Worm (Caenorhabditis elegans) whole organism, young adult: ENCODE measurements around the gene srh-69.

Experiments
- B0261.1 ChIP-seq: sonication (generic microtip); optimal IDR thresholded peaks from 2 replicates; lab custom pipeline; 2016; ENCODE audit warnings: mild to moderate bottlenecking, missing genetic modification characterization, moderate library complexity, missing compliant biosample characterization
- D2030.7 ChIP-seq: fragments of 200-800 bp; sonication (Bioruptor generic); IDR thresholded peaks from 2 replicates; pipeline ENCODE4 v1.3.6; 2022; ENCODE audit warnings: missing genetic modification reagents, missing genetic modification characterization, missing compliant biosample characterization
- F23B12.7 ChIP-seq: sonication (generic microtip); optimal IDR thresholded peaks from 2 replicates; lab custom pipeline; 2017; ENCODE audit warnings: missing genetic modification characterization, mild to moderate bottlenecking, missing compliant biosample characterization, antibody characterized with exemption, moderate library complexity; ENCODE audit not compliant: insufficient read depth
- F49E8.2 ChIP-seq: sonication (generic microtip); optimal IDR thresholded peaks from 3 replicates; lab custom pipeline; 2017; ENCODE audit warnings: missing genetic modification characterization, mild to moderate bottlenecking, missing compliant biosample characterization, antibody characterized with exemption, moderate library complexity; ENCODE audit not compliant: insufficient read depth
- F57A8.1 ChIP-seq: fragments of 200-800 bp; sonication (Bioruptor generic); optimal IDR thresholded peaks from 2 replicates; lab custom pipeline; 2018; ENCODE audit warnings: mild to moderate bottlenecking, missing genetic modification characterization, moderate library complexity, missing compliant biosample characterization
- K11D2.4 ChIP-seq: fragments of 200-800 bp; sonication (Bioruptor generic); IDR thresholded peaks from 2 replicates; pipeline ENCODE4 v1.3.6; 2022; ENCODE audit warnings: missing genetic modification reagents, missing genetic modification characterization, missing compliant biosample characterization
- K12H6.12 ChIP-seq: fragments of 200-800 bp; sonication (Bioruptor generic); optimal IDR thresholded peaks from 2 replicates; lab custom pipeline; 2018; ENCODE audit warnings: mild to moderate bottlenecking, missing genetic modification characterization, missing compliant biosample characterization
- T07F8.4 ChIP-seq: sonication (generic microtip); optimal IDR thresholded peaks from 2 replicates; lab custom pipeline; 2016; ENCODE audit warnings: mild to moderate bottlenecking, missing genetic modification characterization, moderate library complexity, missing compliant biosample characterization
- T26A5.8 ChIP-seq: sonication (generic microtip); optimal IDR thresholded peaks from 2 replicates; lab custom pipeline; 2016; ENCODE audit warnings: missing genetic modification characterization, missing compliant biosample characterization
- Y53G8AR.9 ChIP-seq: fragments of 200-800 bp; sonication (Bioruptor generic); conservative IDR thresholded peaks from 2 replicates; pipeline ENCODE4 v1.3.6; 2022; ENCODE audit warnings: missing genetic modification reagents, missing genetic modification characterization, missing compliant biosample characterization
- Y67H2A.10 ChIP-seq: fragments of 200-800 bp; sonication (Bioruptor generic); conservative IDR thresholded peaks from 2 replicates; pipeline ENCODE4 v1.3.6; 2022; ENCODE audit warnings: missing genetic modification reagents, missing genetic modification characterization, missing compliant biosample characterization
- Y79H2A.3 ChIP-seq: fragments of 200-800 bp; sonication (Bioruptor generic); conservative IDR thresholded peaks from 2 replicates; pipeline ENCODE4 v1.3.6; 2022; ENCODE audit warnings: missing genetic modification reagents, missing genetic modification characterization, missing compliant biosample characterization
- ZK185.1 ChIP-seq: sonication (generic microtip); optimal IDR thresholded peaks from 2 replicates; lab custom pipeline; 2016; ENCODE audit warnings: mild to moderate bottlenecking, missing genetic modification characterization, missing compliant biosample characterization; ENCODE audit not compliant: poor library complexity, severe bottlenecking
- atf-7 ChIP-seq: sonication (generic microtip); optimal IDR thresholded peaks from 2 replicates; lab custom pipeline; 2017; ENCODE audit warnings: mild to moderate bottlenecking, missing genetic modification characterization, missing compliant biosample characterization
- attf-3 ChIP-seq: fragments of 200-800 bp; sonication (Bioruptor generic); conservative IDR thresholded peaks from 2 replicates; pipeline ENCODE4 v1.3.6; 2022; ENCODE audit warnings: missing genetic modification reagents, missing genetic modification characterization, missing compliant biosample characterization
- cebp-2 ChIP-seq: fragments of 200-800 bp; sonication (Bioruptor generic); IDR thresholded peaks from 2 replicates; pipeline ENCODE4 v1.3.6; 2022; ENCODE audit warnings: missing genetic modification characterization, missing compliant biosample characterization
- ceh-100 ChIP-seq: fragments of 200-800 bp; sonication (Bioruptor generic); IDR thresholded peaks from 2 replicates; pipeline ENCODE4 v1.3.6; 2022; ENCODE audit warnings: missing genetic modification reagents, missing genetic modification characterization, missing compliant biosample characterization
- dox-1 ChIP-seq: fragments of 200-800 bp; sonication (Bioruptor generic); IDR thresholded peaks from 2 replicates; pipeline ENCODE4 v1.3.6; 2022; ENCODE audit warnings: missing genetic modification reagents, missing genetic modification characterization, missing compliant biosample characterization
- efl-1 ChIP-seq: fragments of 150-350 bp; optimal IDR thresholded peaks from 2 replicates; lab custom pipeline; 2014; ENCODE audit warnings: missing biosample characterization, missing genetic modification reagents, missing genetic modification characterization
- him-1 ChIP-seq: sonication (generic microtip); optimal IDR thresholded peaks from 2 replicates; lab custom pipeline; 2016; ENCODE audit warnings: missing genotype, missing genetic modification reagents, missing genetic modification characterization, missing compliant biosample characterization
- hlh-12 ChIP-seq: sonication (generic microtip); optimal IDR thresholded peaks from 2 replicates; lab custom pipeline; 2016; ENCODE audit warnings: missing genetic modification characterization, missing compliant biosample characterization
- hmg-1.2 ChIP-seq: fragments of 200-800 bp; sonication (Bioruptor generic); IDR thresholded peaks from 2 replicates; pipeline ENCODE4 v1.3.6; 2022; ENCODE audit warnings: missing genetic modification reagents, missing genetic modification characterization, missing compliant biosample characterization
- hmg-20 ChIP-seq: fragments of 200-800 bp; sonication (Bioruptor generic); IDR thresholded peaks from 2 replicates; pipeline ENCODE4 v1.3.6; 2022; ENCODE audit warnings: missing genetic modification reagents, missing genetic modification characterization, missing compliant biosample characterization
- hrde-1 ChIP-seq: sonication (generic microtip); optimal IDR thresholded peaks from 2 replicates; lab custom pipeline; 2016; ENCODE audit warnings: missing genetic modification characterization, mild to moderate bottlenecking, missing compliant biosample characterization, moderate library complexity, missing genotype, missing genetic modification reagents, borderline replicate concordance
- lin-26 ChIP-seq: fragments of 200-800 bp; sonication (Bioruptor generic); IDR thresholded peaks from 2 replicates; pipeline ENCODE4 v1.3.6; 2022; ENCODE audit warnings: missing genetic modification reagents, missing genetic modification characterization, missing compliant biosample characterization
- lsy-27 ChIP-seq: sonication (generic microtip); optimal IDR thresholded peaks from 2 replicates; lab custom pipeline; 2017; ENCODE audit warnings: missing genetic modification characterization, mild to moderate bottlenecking, missing compliant biosample characterization, antibody characterized with exemption, missing genotype, borderline replicate concordance; ENCODE audit not compliant: insufficient read depth
- mcd-1 ChIP-seq: fragments of 200-800 bp; sonication (Bioruptor generic); IDR thresholded peaks from 2 replicates; pipeline ENCODE4 v1.3.6; 2022; ENCODE audit warnings: missing genetic modification reagents, missing genetic modification characterization, missing compliant biosample characterization
- mel-28 ChIP-seq: sonication (generic microtip); optimal IDR thresholded peaks from 2 replicates; lab custom pipeline; 2016; ENCODE audit warnings: borderline replicate concordance, mild to moderate bottlenecking, missing genetic modification characterization, missing compliant biosample characterization
- mes-4 ChIP-seq: sonication (generic microtip); optimal IDR thresholded peaks from 2 replicates; lab custom pipeline; 2016; ENCODE audit warnings: missing genotype, missing genetic modification characterization, missing compliant biosample characterization
- mxl-1 ChIP-seq: sonication (generic microtip); optimal IDR thresholded peaks from 2 replicates; lab custom pipeline; 2016; ENCODE audit warnings: missing genetic modification characterization, missing compliant biosample characterization
- nfyb-1 ChIP-seq: fragments of 200-800 bp; sonication (Bioruptor generic); IDR thresholded peaks from 2 replicates; pipeline ENCODE4 v1.3.6; 2022; ENCODE audit warnings: missing genetic modification reagents, missing genetic modification characterization, missing compliant biosample characterization
- pbrm-1 ChIP-seq: fragments of 200-800 bp; sonication (Bioruptor generic); IDR thresholded peaks from 2 replicates; pipeline ENCODE4 v1.3.6; 2022; ENCODE audit warnings: missing genetic modification reagents, missing genetic modification characterization, missing compliant biosample characterization
- rec-8 ChIP-seq, 2 experiments: sonication (generic microtip); optimal IDR thresholded peaks; 2 replicates each; lab custom pipeline; 2016; ENCODE audit warnings: mild to moderate bottlenecking in 2 of 2, missing genetic modification characterization in 2 of 2, missing genetic modification reagents in 2 of 2, missing genotype in 2 of 2, missing biosample characterization in 1 of 2, missing compliant biosample characterization in 1 of 2, moderate library complexity in 1 of 2
- rpc-1 ChIP-seq, 2 experiments: fragments of 150-350 bp in 1 of 2; sonication (generic microtip) in 1 of 2; optimal IDR thresholded peaks; 2 replicates each; lab custom pipeline; 2014 to 2018; ENCODE audit warnings: missing biosample characterization in 1 of 2, missing genetic modification characterization in 1 of 2, missing genetic modification reagents in 1 of 2, missing genotype in 1 of 2
- snpc-1.1 ChIP-seq: sonication (generic microtip); optimal IDR thresholded peaks from 2 replicates; lab custom pipeline; 2017; ENCODE audit warnings: missing genetic modification characterization, mild to moderate bottlenecking, missing compliant biosample characterization, antibody characterized with exemption, moderate library complexity, missing genotype, missing genetic modification reagents; ENCODE audit not compliant: insufficient read depth
- snpc-1.3 ChIP-seq: sonication (generic microtip); optimal IDR thresholded peaks from 2 replicates; lab custom pipeline; 2017; ENCODE audit warnings: missing genetic modification characterization, mild to moderate bottlenecking, missing compliant biosample characterization, antibody characterized with exemption, moderate library complexity, missing genotype, missing genetic modification reagents; ENCODE audit not compliant: insufficient read depth
- snpc-3.4 ChIP-seq: sonication (generic microtip); optimal IDR thresholded peaks from 2 replicates; lab custom pipeline; 2017; ENCODE audit warnings: missing genetic modification characterization, mild to moderate bottlenecking, missing compliant biosample characterization, antibody characterized with exemption, moderate library complexity, missing genotype, missing genetic modification reagents
- snpc-4 ChIP-seq, 5 experiments: fragments of 150-350 bp in 1 of 5; sonication (generic microtip) in 4 of 5; optimal IDR thresholded peaks; 2 replicates each; lab custom pipeline; 2014 to 2018; ENCODE audit warnings: missing genetic modification characterization in 5 of 5, missing biosample characterization in 3 of 5, antibody characterized with exemption in 2 of 5, mild to moderate bottlenecking in 2 of 5, missing compliant biosample characterization in 2 of 5, missing genotype in 2 of 5, moderate library complexity in 2 of 5, missing genetic modification reagents in 1 of 5
- xnd-1 ChIP-seq: sonication (generic microtip); optimal IDR thresholded peaks from 2 replicates; lab custom pipeline; 2016; ENCODE audit warnings: missing genotype, missing genetic modification reagents, missing genetic modification characterization, missing compliant biosample characterization
- ztf-25 ChIP-seq: fragments of 200-800 bp; sonication (Bioruptor generic); IDR thresholded peaks from 2 replicates; pipeline ENCODE4 v1.3.6; 2022; ENCODE audit warnings: missing genetic modification reagents, missing genetic modification characterization, missing compliant biosample characterization

The srh-69 gene

ce11 chrII:12542594-12542997 lies 28.1 kb upstream of the srh-69 start (continued):
- 0 out of 2 replicates have a peak, but pooled peaks have one; percentile 21 for TF ChIP-seq cebp-2 (GFP tag; lab: Robert Waterston, UW)
- TF ChIP-seq F49E8.2 (tag; lab: Kevin White, UChicago), result peak; percentile 11
- TF ChIP-seq snpc-1.3, result peak; percentile 29
- TF ChIP-seq D2030.7 (GFP tag; lab: Robert Waterston, UW), result no peak; the same call in none of the 2 replicates
- peak; percentile 21 for TF ChIP-seq efl-1 (GFP tag; lab: Kevin White, UChicago)
- no peak for TF ChIP-seq hmg-20 (GFP tag; lab: Robert Waterston, UW)
- TF ChIP-seq snpc-1.1 (tag; lab: Kevin White, UChicago), result peak; percentile 44
- TF ChIP-seq hmg-1.2 (GFP tag; lab: Robert Waterston, UW), result peak; percentile 48
- TF ChIP-seq him-1 (tag; lab: Kevin White, UChicago), result peak; percentile 42
- no peak for TF ChIP-seq Y79H2A.3 (GFP tag; lab: Robert Waterston, UW)
- peak; percentile 56 for TF ChIP-seq F57A8.1 (GFP tag; lab: Kevin White, UChicago)
- peak; percentile 57; the same call in 1 of the 2 replicates for TF ChIP-seq dox-1 (GFP tag; lab: Robert Waterston, UW)
- TF ChIP-seq attf-3 (GFP tag; lab: Robert Waterston, UW), result no peak
- peak; percentile 40 for TF ChIP-seq snpc-4 (GFP tag; optimal IDR thresholded peaks at IDR 0.05; lab: Kevin White, UChicago)
- TF ChIP-seq snpc-4 (tag; optimal IDR thresholded peaks at IDR 0.05; lab: Kevin White, UChicago), result peak in 1 of 4 experiments; percentile 30
- peak; percentile 72 for TF ChIP-seq nfyb-1
- TF ChIP-seq ztf-25 (GFP tag; lab: Robert Waterston, UW), result peak; percentile 36; the same call in 1 of the 2 replicates
- no peak for TF ChIP-seq K12H6.12 (tag; lab: Kevin White, UChicago)
- peak; percentile 20 for TF ChIP-seq atf-7 (tag; lab: Kevin White, UChicago)
- TF ChIP-seq ZK185.1 (tag; lab: Kevin White, UChicago), result peak; percentile 48
- peak; percentile 62 for TF ChIP-seq rpc-1 (optimal IDR thresholded peaks at IDR 0.05; lab: Kevin White, UChicago)
- TF ChIP-seq rpc-1 (tag; optimal IDR thresholded peaks at IDR 0.05; lab: Kevin White, UChicago), result peak; percentile 84
- 0 out of 2 replicates have a peak, but pooled peaks have one; percentile 24 for TF ChIP-seq ceh-100 (GFP tag; lab: Robert Waterston, UW)
- TF ChIP-seq B0261.1, result peak; percentile 68
- TF ChIP-seq snpc-3.4 (tag; lab: Kevin White, UChicago), result peak; percentile 54
- TF ChIP-seq mes-4 (tag; lab: Kevin White, UChicago), result peak; percentile 39
- TF ChIP-seq mxl-1 (tag; lab: Kevin White, UChicago), result peak; percentile 34
- TF ChIP-seq, all 124 proteins: peak for 38

- TF ChIP-seq rec-8 (tag; optimal IDR thresholded peaks at IDR 0.05; lab: Kevin White, UChicago) (peak; percentile 3 to 62), dox-1 (GFP tag; lab: Robert Waterston, UW) (peak; percentile 80), K11D2.4 (GFP tag; lab: Robert Waterston, UW) (0 out of 2 replicates have a peak, but pooled peaks have one; percentile 11), snpc-4 (GFP tag; optimal IDR thresholded peaks at IDR 0.05; lab: Kevin White, UChicago) (peak; percentile 75), snpc-4 (tag; optimal IDR thresholded peaks at IDR 0.05; lab: Kevin White, UChicago) (peak in 3 of 4 experiments; percentile 44 to 72 (median 70)), rpc-1 (optimal IDR thresholded peaks at IDR 0.05; lab: Kevin White, UChicago) (peak; percentile 85), rpc-1 (tag; optimal IDR thresholded peaks at IDR 0.05; lab: Kevin White, UChicago) (peak; percentile 96), xnd-1 (tag; lab: Kevin White, UChicago) (peak; percentile 3), mel-28 (peak; percentile 3), K12H6.12 (tag; lab: Kevin White, UChicago) (peak; percentile 9), Y79H2A.3 (GFP tag; lab: Robert Waterston, UW) (0 out of 2 replicates have a peak, but pooled peaks have one; percentile 53), pbrm-1 (GFP tag; lab: Robert Waterston, UW) (peak; percentile 49; the same call in 1 of the 2 replicates), hrde-1 (peak; percentile 64), ZK185.1 (tag; lab: Kevin White, UChicago) (peak; percentile 77), F23B12.7 (tag; lab: Kevin White, UChicago) (peak; percentile 76), lin-26 (GFP tag; lab: Robert Waterston, UW) (peak; percentile 90), Y67H2A.10 (GFP tag; lab: Robert Waterston, UW) (0 out of 2 replicates have a peak, but pooled peaks have one; percentile 10), hlh-12 (tag; lab: Kevin White, UChicago) (peak; percentile 71), T26A5.8 (tag; lab: Kevin White, UChicago) (peak; percentile 30), Y53G8AR.9 (GFP tag; lab: Robert Waterston, UW) (0 out of 2 replicates have a peak, but pooled peaks have one; percentile 55), lsy-27 (tag; lab: Kevin White, UChicago) (peak; percentile 32), hmg-1.2 (GFP tag; lab: Robert Waterston, UW) (peak; percentile 62; the same call in 1 of the 2 replicates), atf-7 (tag; lab: Kevin White, UChicago) (peak; percentile 66), mcd-1 (peak; percentile 50; the same call in 1 of the 2 replicates), T07F8.4 (tag; lab: Kevin White, UChicago) (peak; percentile 69)
These were observed 27.2 kb upstream of the srh-69 start for ce11 chrII:12541670-12542080.
